Worm (Caenorhabditis elegans) whole organism, early embryonic: Measurements from ENCODE around the gene Y105C5A.1272.
"Not testable (repeated sequence)": the region's sequence is repeated elsewhere in the genome, so short reads cannot be mapped to it uniquely, and the experiment has no call there.

Experiments
- B0310.2 ChIP-seq: sonication (generic microtip); optimal IDR thresholded peaks from 2 replicates; lab custom pipeline; 2016; ENCODE audit warnings: mild to moderate bottlenecking, missing genetic modification characterization, missing compliant biosample characterization
- F13C5.2 ChIP-seq: sonication (generic microtip); optimal IDR thresholded peaks from 2 replicates; lab custom pipeline; 2017; ENCODE audit warnings: mild to moderate bottlenecking, missing genetic modification characterization, inconsistent platforms, missing compliant biosample characterization
- aly-1 ChIP-seq: sonication (generic microtip); optimal IDR thresholded peaks from 2 replicates; lab custom pipeline; 2016; ENCODE audit warnings: missing genetic modification characterization, missing compliant biosample characterization
- ama-1 ChIP-seq: fragments of 150-350 bp; optimal IDR thresholded peaks from 2 replicates; lab custom pipeline; 2014
- ceh-13 ChIP-seq: fragments of 200-800 bp; sonication (Bioruptor generic); optimal IDR thresholded peaks from 2 replicates; lab custom pipeline; 2018; ENCODE audit warnings: mild to moderate bottlenecking, missing genetic modification characterization, missing compliant biosample characterization
- ceh-36 ChIP-seq: sonication (generic microtip); optimal IDR thresholded peaks from 2 replicates; lab custom pipeline; 2016; ENCODE audit warnings: missing genetic modification characterization, inconsistent platforms, missing compliant biosample characterization
- ets-7 ChIP-seq: sonication (generic microtip); optimal IDR thresholded peaks from 2 replicates; lab custom pipeline; 2016; ENCODE audit warnings: missing genotype, missing genetic modification characterization, missing compliant biosample characterization
- flt-1 ChIP-seq: fragments of 200-800 bp; sonication (Bioruptor generic); IDR thresholded peaks from 2 replicates; pipeline ENCODE4 v1.3.6; 2022; ENCODE audit warnings: missing genetic modification characterization, missing compliant biosample characterization
- hmbx-1 ChIP-seq: sonication (generic microtip); optimal IDR thresholded peaks from 2 replicates; lab custom pipeline; 2016; ENCODE audit warnings: mild to moderate bottlenecking, missing genetic modification characterization, missing compliant biosample characterization
- hmg-4 ChIP-seq: fragments of 200-800 bp; sonication (Bioruptor generic); optimal IDR thresholded peaks from 2 replicates; lab custom pipeline; 2018; ENCODE audit warnings: mild to moderate bottlenecking, missing genetic modification characterization, missing compliant biosample characterization
- hnd-1 ChIP-seq: sonication (generic microtip); optimal IDR thresholded peaks from 2 replicates; lab custom pipeline; 2016; ENCODE audit warnings: missing genetic modification characterization, missing compliant biosample characterization
- pes-1 ChIP-seq: fragments of 200-800 bp; sonication (Bioruptor generic); IDR thresholded peaks from 2 replicates; pipeline ENCODE4 v1.3.6; 2022; ENCODE audit warnings: missing genetic modification reagents, missing genetic modification characterization, missing compliant biosample characterization
- scrt-1 ChIP-seq: fragments of 200-800 bp; sonication (Bioruptor generic); IDR thresholded peaks from 2 replicates; pipeline ENCODE4 v1.3.6; 2022; ENCODE audit warnings: missing genetic modification characterization, missing compliant biosample characterization
- sea-1 ChIP-seq: fragments of 200-800 bp; sonication (Bioruptor generic); conservative IDR thresholded peaks from 2 replicates; pipeline ENCODE4 v1.3.6; 2022; ENCODE audit warnings: missing genetic modification characterization, missing compliant biosample characterization
- tbx-11 ChIP-seq: fragments of 200-800 bp; sonication (Bioruptor generic); IDR thresholded peaks from 2 replicates; pipeline ENCODE4 v1.3.6; 2022; ENCODE audit warnings: missing genetic modification characterization, missing compliant biosample characterization
- tbx-37 ChIP-seq: fragments of 200-800 bp; sonication (Bioruptor generic); conservative IDR thresholded peaks from 2 replicates; pipeline ENCODE4 v1.3.6; 2022; ENCODE audit warnings: missing genetic modification reagents, missing genetic modification characterization, missing compliant biosample characterization
- tra-4 ChIP-seq: sonication (generic microtip); optimal IDR thresholded peaks from 2 replicates; lab custom pipeline; 2017; ENCODE audit warnings: missing genetic modification characterization, missing compliant biosample characterization

Gene Y105C5A.1272

DNA sequence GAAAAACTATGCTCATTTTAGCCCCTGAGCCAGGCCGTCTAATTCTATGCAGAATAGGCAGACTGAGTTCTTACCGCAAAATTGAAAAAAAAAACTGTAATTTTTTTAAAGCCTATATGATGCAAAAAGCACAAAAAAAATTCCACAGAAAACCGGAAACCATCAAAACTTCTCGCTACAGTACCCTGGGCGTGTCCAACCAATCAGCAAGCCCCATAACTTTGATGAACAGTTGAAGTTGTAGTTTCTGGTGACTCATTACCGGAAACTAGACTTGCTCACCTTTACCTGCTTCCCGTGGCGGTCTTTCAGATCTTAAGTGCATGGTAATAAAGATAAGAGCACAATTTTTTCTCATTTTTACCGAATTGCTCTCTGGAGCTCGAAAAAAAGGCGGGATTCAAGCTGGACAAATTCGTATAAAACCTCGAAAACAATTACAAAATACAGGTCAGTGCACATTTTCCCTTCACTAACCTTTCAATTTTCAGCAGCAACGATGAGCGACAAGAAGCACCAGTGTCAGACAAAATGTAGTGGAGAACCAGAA lies 12.5 kb upstream of the Y105C5A.1272 start, which contains the start of gene Y105C5A.1274:
Gene Y105C5A.1274 (plus strand): TSS at position 500 of the 550 bp plus-strand sequence.
- not testable (repeated sequence) for TF ChIP-seq hmbx-1 (tag; lab: Kevin White, UChicago); sea-1 (GFP tag; lab: Robert Waterston, UW); ama-1

DNA sequence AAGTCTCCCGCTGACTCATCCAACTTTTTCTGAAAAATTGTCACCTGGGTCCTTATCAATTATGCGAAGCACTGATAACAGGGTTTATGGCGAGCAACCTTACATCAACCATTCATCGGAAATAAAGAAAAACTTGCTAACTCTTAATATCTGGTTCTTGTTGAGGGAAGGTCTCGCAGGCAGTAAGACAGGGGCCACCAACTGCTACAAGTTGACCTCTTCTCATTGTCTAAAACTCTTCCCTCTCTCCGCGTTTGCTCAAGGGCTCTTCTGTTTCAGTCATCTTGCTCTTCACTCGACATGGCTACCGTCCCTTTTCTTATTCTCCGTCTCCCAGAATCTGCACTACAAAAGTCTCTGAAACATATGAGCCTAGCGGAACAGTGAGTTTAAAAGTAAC lies 11.3 kb upstream of the Y105C5A.1272 start, which contains the start of gene Y105C5A.10:
Gene Y105C5A.10 (plus strand): TSS at position 301 of the 400 bp plus-strand sequence.
- not testable (repeated sequence) for TF ChIP-seq ama-1; hnd-1 (tag; lab: Kevin White, UChicago); ceh-13

DNA sequence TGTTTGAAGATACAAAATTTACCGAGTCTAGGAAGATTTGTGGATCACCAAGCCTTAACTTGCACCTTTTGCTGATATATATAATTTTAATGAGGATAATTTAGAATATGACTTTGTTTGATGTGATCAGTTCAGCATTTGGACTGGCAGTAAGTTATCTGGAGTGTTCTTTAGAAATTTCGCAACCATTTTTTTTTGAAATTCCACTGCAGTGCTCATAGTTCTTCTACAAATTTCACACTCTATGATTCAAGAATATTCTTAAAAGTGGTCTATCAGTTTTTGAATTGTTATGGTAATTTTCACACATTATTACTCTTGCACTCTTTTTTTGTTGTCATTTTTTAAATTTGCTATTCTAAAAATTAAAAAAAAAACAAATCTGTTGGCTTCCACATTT lies 7.6 kb upstream of the Y105C5A.1272 start:
- no peak for TF ChIP-seq aly-1 (tag; lab: Kevin White, UChicago)
- no peak for TF ChIP-seq scrt-1 (GFP tag; lab: Robert Waterston, UW)
- no peak for TF ChIP-seq F13C5.2 (tag; lab: Kevin White, UChicago)

DNA sequence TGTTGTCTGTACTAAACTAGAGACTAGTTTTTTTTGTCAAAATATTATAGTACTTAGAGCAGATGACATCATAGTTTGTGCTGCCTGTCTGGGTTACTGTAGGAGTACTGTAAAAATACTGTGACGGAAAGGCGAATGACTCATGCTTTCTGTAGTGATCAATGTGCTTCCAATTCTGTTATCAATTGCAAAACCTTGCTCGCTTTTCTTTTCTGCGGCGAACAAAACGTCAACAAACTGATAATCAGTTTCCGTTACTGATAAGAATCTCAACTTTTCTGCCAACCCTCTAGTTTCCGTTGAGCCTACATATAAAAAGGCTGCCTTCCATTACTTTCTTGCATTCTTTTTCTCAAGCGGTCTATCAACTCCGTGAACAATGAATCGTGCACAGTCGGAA lies 5.9 kb upstream of the Y105C5A.1272 start, which contains the start of gene Y105C5A.13:
Gene Y105C5A.13 (plus strand): TSS at position 380 of the 400 bp plus-strand sequence.
- no peak for TF ChIP-seq ceh-13
- no peak for TF ChIP-seq hnd-1 (tag; lab: Kevin White, UChicago)
- TF ChIP-seq flt-1 (GFP tag; lab: Robert Waterston, UW) = no peak
- TF ChIP-seq sea-1 (GFP tag; lab: Robert Waterston, UW) = no peak
- no peak for TF ChIP-seq aly-1 (tag; lab: Kevin White, UChicago)
- no peak for TF ChIP-seq pes-1 (GFP tag; lab: Robert Waterston, UW)
- no peak for TF ChIP-seq tbx-37 (GFP tag; lab: Robert Waterston, UW)
- TF ChIP-seq scrt-1 (GFP tag; lab: Robert Waterston, UW) = no peak

DNA sequence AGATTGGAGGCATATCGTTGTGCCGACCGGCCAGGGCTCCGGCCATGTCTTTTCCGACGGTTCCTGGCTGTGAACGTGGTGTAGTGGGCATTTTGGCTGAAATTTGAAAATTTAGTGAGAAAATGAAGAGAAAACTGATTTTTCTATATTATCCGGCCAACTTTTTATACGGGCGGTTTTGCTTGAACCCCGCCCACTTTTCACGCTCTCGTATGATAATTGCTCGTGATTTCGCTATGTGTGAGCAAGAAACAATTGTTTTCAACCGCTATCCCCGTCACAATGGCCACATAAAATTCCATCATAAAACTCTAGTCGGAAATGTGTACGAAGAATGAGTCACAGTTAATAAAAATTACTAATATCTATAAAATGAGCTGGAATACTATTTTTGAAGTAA lies 5.1 kb upstream of the Y105C5A.1272 start, which contains the start of gene Y105C5A.12:
Gene Y105C5A.12 (minus strand): TSS at position 101 of the 400 bp plus-strand sequence.
- not testable (repeated sequence) for TF ChIP-seq hmg-4 (GFP tag; lab: Kevin White, UChicago); B0310.2 (tag; lab: Kevin White, UChicago); flt-1 (GFP tag; lab: Robert Waterston, UW)

DNA sequence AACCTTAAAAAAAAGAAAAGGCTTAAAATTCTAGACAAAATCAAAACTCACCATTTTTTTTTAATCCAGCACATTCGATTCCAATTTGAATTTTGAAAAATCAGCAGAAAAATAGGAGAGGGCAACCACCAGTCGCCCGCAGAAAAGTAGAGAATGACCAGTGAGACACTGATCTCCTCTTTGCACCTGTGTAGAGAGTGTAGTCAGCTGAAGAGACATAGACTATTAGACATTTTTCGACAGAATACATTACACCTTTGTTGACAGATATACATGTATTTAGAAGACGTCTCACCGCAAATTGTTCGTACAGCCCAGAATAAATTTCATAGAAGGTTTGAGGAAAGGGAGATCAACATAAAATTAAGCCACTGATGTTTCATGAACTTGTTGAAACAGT lies 1.5 kb downstream of the Y105C5A.1272 start:
- no peak for TF ChIP-seq hnd-1 (tag; lab: Kevin White, UChicago)
- TF ChIP-seq ceh-36 = no peak
- no peak for TF ChIP-seq scrt-1 (GFP tag; lab: Robert Waterston, UW)
- TF ChIP-seq ets-7 (tag; lab: Kevin White, UChicago) = no peak
- TF ChIP-seq tbx-11 (GFP tag; lab: Robert Waterston, UW) = no peak
- TF ChIP-seq F13C5.2 (tag; lab: Kevin White, UChicago) = no peak
- TF ChIP-seq ama-1 = no peak
- no peak for TF ChIP-seq sea-1 (GFP tag; lab: Robert Waterston, UW)
- TF ChIP-seq B0310.2 (tag; lab: Kevin White, UChicago) = no peak
- TF ChIP-seq flt-1 (GFP tag; lab: Robert Waterston, UW) = no peak
- no peak for TF ChIP-seq hmg-4 (GFP tag; lab: Kevin White, UChicago)
- TF ChIP-seq aly-1 (tag; lab: Kevin White, UChicago) = no peak
- no peak for TF ChIP-seq tra-4 (tag; lab: Kevin White, UChicago)
- TF ChIP-seq hmbx-1 (tag; lab: Kevin White, UChicago) = no peak
- no peak for TF ChIP-seq tbx-37 (GFP tag; lab: Robert Waterston, UW)
- TF ChIP-seq pes-1 (GFP tag; lab: Robert Waterston, UW) = no peak
- no peak for TF ChIP-seq ceh-13

DNA sequence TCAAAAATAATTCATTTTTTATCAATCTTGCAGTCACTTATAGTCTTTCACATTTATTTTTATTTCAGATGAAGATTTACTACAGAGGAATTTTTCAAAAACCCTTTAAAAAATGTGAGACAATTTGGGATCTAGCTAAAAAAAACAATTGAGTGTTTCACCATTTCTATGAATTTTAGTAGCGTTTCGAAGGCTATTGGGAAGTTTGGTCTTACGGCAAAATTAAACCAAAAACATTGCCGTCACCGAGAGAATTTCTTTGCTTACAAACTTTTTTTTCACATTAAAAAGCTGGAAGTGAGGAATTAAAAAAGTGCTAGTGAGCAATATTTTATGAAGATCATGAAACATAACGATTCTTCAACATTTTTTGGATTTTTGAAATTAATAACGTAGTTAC lies 11.7 kb downstream of the Y105C5A.1272 start:
- TF ChIP-seq pes-1 (GFP tag; lab: Robert Waterston, UW) = no peak

DNA sequence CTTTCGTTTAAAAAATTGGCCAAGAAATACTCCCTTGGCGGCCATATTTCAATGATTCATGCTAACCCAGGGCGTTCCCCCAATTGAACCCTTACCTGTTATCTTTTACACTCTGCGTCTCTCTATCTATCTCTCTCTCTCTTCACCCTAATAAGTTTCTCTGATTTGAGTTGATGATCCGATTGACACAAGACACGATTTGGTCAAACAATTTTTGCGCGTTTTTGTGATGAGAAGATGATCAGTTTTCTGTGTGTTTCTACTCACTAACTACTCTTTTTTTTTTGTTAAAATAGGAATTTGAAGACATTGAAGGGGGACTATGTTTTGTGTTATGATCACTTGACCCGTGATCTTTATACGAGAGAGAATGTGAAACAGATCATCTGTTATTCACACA lies 26.2 kb downstream of the Y105C5A.1272 start:
- no peak for TF ChIP-seq ets-7 (tag; lab: Kevin White, UChicago)
- TF ChIP-seq hmg-4 (GFP tag; lab: Kevin White, UChicago) = no peak
- TF ChIP-seq hmbx-1 (tag; lab: Kevin White, UChicago) = no peak
- TF ChIP-seq pes-1 (GFP tag; lab: Robert Waterston, UW) = no peak
- no peak for TF ChIP-seq B0310.2 (tag; lab: Kevin White, UChicago)
- TF ChIP-seq tbx-37 (GFP tag; lab: Robert Waterston, UW) = no peak
- no peak for TF ChIP-seq tbx-11 (GFP tag; lab: Robert Waterston, UW)
- TF ChIP-seq ceh-36 = no peak
- no peak for TF ChIP-seq flt-1 (GFP tag; lab: Robert Waterston, UW)
- no peak for TF ChIP-seq scrt-1 (GFP tag; lab: Robert Waterston, UW)
- no peak for TF ChIP-seq hnd-1 (tag; lab: Kevin White, UChicago)
- no peak for TF ChIP-seq sea-1 (GFP tag; lab: Robert Waterston, UW)

DNA sequence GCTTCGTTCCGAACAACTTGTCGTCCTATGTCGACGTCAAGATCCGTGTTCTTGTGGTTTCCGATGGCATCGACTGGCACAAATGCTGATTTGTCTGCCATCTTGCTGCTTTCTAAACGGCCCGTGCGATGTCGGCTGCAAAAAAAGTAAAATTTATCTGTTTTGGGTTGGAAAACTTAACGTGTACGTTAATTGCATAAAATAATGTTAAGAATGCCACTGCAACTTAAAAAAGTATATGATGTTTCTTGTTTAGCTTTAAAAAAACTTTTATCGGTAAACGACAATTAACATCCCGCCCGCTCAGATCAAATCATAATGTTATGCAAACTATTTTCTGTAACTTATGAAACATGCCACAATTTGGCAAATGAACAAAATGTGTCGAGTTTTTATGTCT lies 34.7 kb downstream of the Y105C5A.1272 start, which contains the start of gene Y105C5A.26:
Gene Y105C5A.26 (minus strand): TSS at position 101 of the 400 bp plus-strand sequence.
- TF ChIP-seq hmbx-1 (tag; lab: Kevin White, UChicago); scrt-1 (GFP tag; lab: Robert Waterston, UW); flt-1 (GFP tag; lab: Robert Waterston, UW): not testable (repeated sequence)
